Worm (Caenorhabditis elegans) whole organism, young adult: ENCODE measurements around the gene exl-1.
A peak's percentile ranks its signal among the peaks of the same experiment; 100 is the strongest.

Experiments
- B0336.3 ChIP-seq: fragments of 200-800 bp; sonication (Bioruptor generic); IDR thresholded peaks from 2 replicates; pipeline ENCODE4 v1.3.6; 2022; ENCODE audit warnings: missing genetic modification characterization, missing compliant biosample characterization
- D2030.7 ChIP-seq: fragments of 200-800 bp; sonication (Bioruptor generic); IDR thresholded peaks from 2 replicates; pipeline ENCODE4 v1.3.6; 2022; ENCODE audit warnings: missing genetic modification reagents, missing genetic modification characterization, missing compliant biosample characterization
- F10E7.11 ChIP-seq: sonication (generic microtip); optimal IDR thresholded peaks from 2 replicates; lab custom pipeline; 2017; ENCODE audit warnings: mild to moderate bottlenecking, missing genetic modification characterization, moderate library complexity, missing compliant biosample characterization
- F23B12.7 ChIP-seq: sonication (generic microtip); optimal IDR thresholded peaks from 2 replicates; lab custom pipeline; 2017; ENCODE audit warnings: missing genetic modification characterization, mild to moderate bottlenecking, missing compliant biosample characterization, antibody characterized with exemption, moderate library complexity; ENCODE audit not compliant: insufficient read depth
- F33H1.4 ChIP-seq: fragments of 200-800 bp; sonication (Bioruptor generic); IDR thresholded peaks from 2 replicates; pipeline ENCODE4 v1.3.6; 2022; ENCODE audit warnings: missing genetic modification reagents, missing genetic modification characterization, missing compliant biosample characterization
- F39B2.1 ChIP-seq: fragments of 200-800 bp; sonication (Bioruptor generic); IDR thresholded peaks from 2 replicates; pipeline ENCODE4 v1.3.6; 2022; ENCODE audit warnings: missing genetic modification reagents, missing genetic modification characterization, missing compliant biosample characterization
- F49E8.2 ChIP-seq: sonication (generic microtip); optimal IDR thresholded peaks from 3 replicates; lab custom pipeline; 2017; ENCODE audit warnings: missing genetic modification characterization, mild to moderate bottlenecking, missing compliant biosample characterization, antibody characterized with exemption, moderate library complexity; ENCODE audit not compliant: insufficient read depth
- K12H6.12 ChIP-seq: fragments of 200-800 bp; sonication (Bioruptor generic); optimal IDR thresholded peaks from 2 replicates; lab custom pipeline; 2018; ENCODE audit warnings: mild to moderate bottlenecking, missing genetic modification characterization, missing compliant biosample characterization
- Y53G8AR.9 ChIP-seq: fragments of 200-800 bp; sonication (Bioruptor generic); conservative IDR thresholded peaks from 2 replicates; pipeline ENCODE4 v1.3.6; 2022; ENCODE audit warnings: missing genetic modification reagents, missing genetic modification characterization, missing compliant biosample characterization
- Y79H2A.3 ChIP-seq: fragments of 200-800 bp; sonication (Bioruptor generic); conservative IDR thresholded peaks from 2 replicates; pipeline ENCODE4 v1.3.6; 2022; ENCODE audit warnings: missing genetic modification reagents, missing genetic modification characterization, missing compliant biosample characterization
- ama-1 ChIP-seq, 3 experiments: fragments of 150-350 bp in 1 of 3; sonication (generic microtip) in 2 of 3; optimal IDR thresholded peaks; 2 replicates each; lab custom pipeline; 2014 to 2018; ENCODE audit warnings: missing biosample characterization in 2 of 3, missing genetic modification characterization in 2 of 3, missing genetic modification reagents in 2 of 3
- ceh-27 ChIP-seq: fragments of 200-800 bp; sonication (Bioruptor generic); optimal IDR thresholded peaks from 2 replicates; lab custom pipeline; 2018; ENCODE audit warnings: mild to moderate bottlenecking, missing genetic modification characterization, moderate library complexity, missing compliant biosample characterization
- ceh-40 ChIP-seq: fragments of 200-800 bp; sonication (Bioruptor generic); IDR thresholded peaks from 2 replicates; pipeline ENCODE4 v1.3.6; 2022; ENCODE audit warnings: missing genetic modification characterization, missing compliant biosample characterization
- efl-1 ChIP-seq: fragments of 150-350 bp; optimal IDR thresholded peaks from 2 replicates; lab custom pipeline; 2014; ENCODE audit warnings: missing biosample characterization, missing genetic modification reagents, missing genetic modification characterization
- ekl-4 ChIP-seq: fragments of 200-800 bp; sonication (Bioruptor generic); IDR thresholded peaks from 2 replicates; pipeline ENCODE4 v1.3.6; 2022; ENCODE audit warnings: missing genetic modification reagents, missing genetic modification characterization, missing compliant biosample characterization
- gei-17 ChIP-seq: fragments of 200-800 bp; sonication (Bioruptor generic); optimal IDR thresholded peaks from 2 replicates; lab custom pipeline; 2018; ENCODE audit warnings: mild to moderate bottlenecking, missing genetic modification characterization, missing compliant biosample characterization
- him-1 ChIP-seq: sonication (generic microtip); optimal IDR thresholded peaks from 2 replicates; lab custom pipeline; 2016; ENCODE audit warnings: missing genotype, missing genetic modification reagents, missing genetic modification characterization, missing compliant biosample characterization
- hmg-1.2 ChIP-seq: fragments of 200-800 bp; sonication (Bioruptor generic); IDR thresholded peaks from 2 replicates; pipeline ENCODE4 v1.3.6; 2022; ENCODE audit warnings: missing genetic modification reagents, missing genetic modification characterization, missing compliant biosample characterization
- hsf-1 ChIP-seq: fragments of 200-800 bp; sonication (Bioruptor generic); IDR thresholded peaks from 2 replicates; pipeline ENCODE4 v1.3.6; 2022; ENCODE audit warnings: missing genetic modification reagents, missing genetic modification characterization, missing compliant biosample characterization
- let-607 ChIP-seq, 2 experiments: fragments of 200-800 bp in 1 of 2; sonication (Bioruptor generic) in 1 of 2; sonication (generic microtip) in 1 of 2; optimal IDR thresholded peaks; 2 replicates each; lab custom pipeline; 2016 to 2018; ENCODE audit warnings: mild to moderate bottlenecking in 2 of 2, missing compliant biosample characterization in 2 of 2, missing genetic modification characterization in 2 of 2, moderate library complexity in 2 of 2, missing genotype in 1 of 2
- lin-35 ChIP-seq, 3 experiments: fragments of 150-350 bp in 2 of 3; sonication (generic microtip) in 1 of 3; optimal IDR thresholded peaks; 2 replicates each; lab custom pipeline; 2014 to 2018; ENCODE audit warnings: missing biosample characterization in 3 of 3, missing genetic modification characterization in 3 of 3, missing genetic modification reagents in 3 of 3
- lin-54 ChIP-seq: fragments of 200-800 bp; sonication (Bioruptor generic); optimal IDR thresholded peaks from 2 replicates; lab custom pipeline; 2018; ENCODE audit warnings: mild to moderate bottlenecking, missing genetic modification characterization, missing compliant biosample characterization
- lsl-1 ChIP-seq: fragments of 200-800 bp; sonication (Bioruptor generic); optimal IDR thresholded peaks from 2 replicates; lab custom pipeline; 2018; ENCODE audit warnings: mild to moderate bottlenecking, missing genetic modification characterization, moderate library complexity, missing compliant biosample characterization
- madf-6 ChIP-seq: fragments of 200-800 bp; sonication (Bioruptor generic); IDR thresholded peaks from 2 replicates; pipeline ENCODE4 v1.3.6; 2022; ENCODE audit warnings: missing genetic modification reagents, missing genetic modification characterization, missing compliant biosample characterization
- madf-8 ChIP-seq: fragments of 200-800 bp; sonication (Bioruptor generic); conservative IDR thresholded peaks from 2 replicates; pipeline ENCODE4 v1.3.6; 2022; ENCODE audit warnings: missing genetic modification reagents, missing genetic modification characterization, missing compliant biosample characterization
- mxl-1 ChIP-seq: sonication (generic microtip); optimal IDR thresholded peaks from 2 replicates; lab custom pipeline; 2016; ENCODE audit warnings: missing genetic modification characterization, missing compliant biosample characterization
- nfyb-1 ChIP-seq: fragments of 200-800 bp; sonication (Bioruptor generic); IDR thresholded peaks from 2 replicates; pipeline ENCODE4 v1.3.6; 2022; ENCODE audit warnings: missing genetic modification reagents, missing genetic modification characterization, missing compliant biosample characterization
- nhr-120 ChIP-seq: fragments of 200-800 bp; sonication (Bioruptor generic); IDR thresholded peaks from 2 replicates; pipeline ENCODE4 v1.3.6; 2022; ENCODE audit warnings: missing genetic modification characterization, missing compliant biosample characterization
- pbrm-1 ChIP-seq: fragments of 200-800 bp; sonication (Bioruptor generic); IDR thresholded peaks from 2 replicates; pipeline ENCODE4 v1.3.6; 2022; ENCODE audit warnings: missing genetic modification reagents, missing genetic modification characterization, missing compliant biosample characterization
- snpc-1.1 ChIP-seq: sonication (generic microtip); optimal IDR thresholded peaks from 2 replicates; lab custom pipeline; 2017; ENCODE audit warnings: missing genetic modification characterization, mild to moderate bottlenecking, missing compliant biosample characterization, antibody characterized with exemption, moderate library complexity, missing genotype, missing genetic modification reagents; ENCODE audit not compliant: insufficient read depth
- tbp1 ChIP-seq: fragments of 200-800 bp; sonication (Bioruptor generic); optimal IDR thresholded peaks from 2 replicates; lab custom pipeline; 2018; ENCODE audit warnings: mild to moderate bottlenecking, missing genetic modification characterization, missing compliant biosample characterization
- zfh-2 ChIP-seq: fragments of 200-800 bp; sonication (Bioruptor generic); conservative IDR thresholded peaks from 2 replicates; pipeline ENCODE4 v1.3.6; 2022; ENCODE audit warnings: missing genetic modification reagents, missing genetic modification characterization, missing compliant biosample characterization
- ztf-18 ChIP-seq: sonication (generic microtip); optimal IDR thresholded peaks from 2 replicates; lab custom pipeline; 2016; ENCODE audit warnings: missing genotype, mild to moderate bottlenecking, missing genetic modification characterization, missing compliant biosample characterization
- ztf-25 ChIP-seq: fragments of 200-800 bp; sonication (Bioruptor generic); IDR thresholded peaks from 2 replicates; pipeline ENCODE4 v1.3.6; 2022; ENCODE audit warnings: missing genetic modification reagents, missing genetic modification characterization, missing compliant biosample characterization
- ztf-26 ChIP-seq: sonication (generic microtip); optimal IDR thresholded peaks from 2 replicates; lab custom pipeline; 2017; ENCODE audit warnings: missing genetic modification characterization, missing compliant biosample characterization
- ztf-28 ChIP-seq: fragments of 200-800 bp; sonication (Bioruptor generic); IDR thresholded peaks from 2 replicates; pipeline ENCODE4 v1.3.6; 2022; ENCODE audit warnings: missing genetic modification reagents, missing genetic modification characterization, missing compliant biosample characterization

exl-1 gene

ce11 chrII:14407332-14408270 is 5.7 kb downstream of the exl-1 start:
- TF ChIP-seq lin-54 (peak; percentile 45), F49E8.2 (no peak), efl-1 (GFP tag; lab: Kevin White, UChicago) (peak; percentile 61), madf-8 (peak; percentile 42), F33H1.4 (GFP tag; lab: Robert Waterston, UW) (0 out of 2 replicates have a peak, but pooled peaks have one; percentile 28), lsl-1 (GFP tag; lab: Kevin White, UChicago) (peak; percentile 75), ztf-18 (no peak), ama-1 (optimal IDR thresholded peaks at IDR 0.05; lab: Kevin White, UChicago) (peak; percentile 92), ama-1 (GFP tag; optimal IDR thresholded peaks at IDR 0.05; lab: Kevin White, UChicago) (no peak), ztf-26 (tag; lab: Kevin White, UChicago) (peak; percentile 68), him-1 (tag; lab: Kevin White, UChicago) (peak; percentile 3), gei-17 (GFP tag; lab: Kevin White, UChicago) (no peak), madf-6 (GFP tag; lab: Robert Waterston, UW) (peak; percentile 50; the same call in 1 of the 2 replicates), tbp1 (GFP tag; lab: Kevin White, UChicago) (peak; percentile 1), nhr-120 (GFP tag; lab: Robert Waterston, UW) (no peak), F39B2.1 (no peak)

ce11 chrII:14406117-14406935 is 6.9 kb downstream of the exl-1 start:
- peak; percentile 40 for TF ChIP-seq ama-1 (optimal IDR thresholded peaks at IDR 0.05; lab: Kevin White, UChicago)
- TF ChIP-seq ama-1 (GFP tag; optimal IDR thresholded peaks at IDR 0.05; lab: Kevin White, UChicago): no peak
- peak; percentile 75 for TF ChIP-seq zfh-2 (GFP tag; lab: Robert Waterston, UW)
- no peak for TF ChIP-seq Y79H2A.3 (GFP tag; lab: Robert Waterston, UW)
- TF ChIP-seq F10E7.11 (tag; lab: Kevin White, UChicago): peak; percentile 24
- TF ChIP-seq lin-35 (GFP tag; optimal IDR thresholded peaks at IDR 0.05; lab: Kevin White, UChicago): no peak

- TF ChIP-seq mxl-1: no peak
- TF ChIP-seq ama-1 (optimal IDR thresholded peaks at IDR 0.05; lab: Kevin White, UChicago): peak; percentile 90
- TF ChIP-seq ama-1 (GFP tag; optimal IDR thresholded peaks at IDR 0.05; lab: Kevin White, UChicago): no peak
Observed at ce11 chrII:14405489-14406059, 7.7 kb downstream of the exl-1 start.

- TF ChIP-seq hsf-1 (peak; percentile 95), ekl-4 (GFP tag; lab: Robert Waterston, UW) (0 out of 2 replicates have a peak, but pooled peaks have one; percentile 45), B0336.3 (GFP tag; lab: Robert Waterston, UW) (0 out of 2 replicates have a peak, but pooled peaks have one; percentile 25), D2030.7 (GFP tag; lab: Robert Waterston, UW) (0 out of 2 replicates have a peak, but pooled peaks have one; percentile 20), F23B12.7 (tag; lab: Kevin White, UChicago) (peak; percentile 6), K12H6.12 (tag; lab: Kevin White, UChicago) (peak; percentile 39), Y53G8AR.9 (0 out of 2 replicates have a peak, but pooled peaks have one; percentile 31), pbrm-1 (GFP tag; lab: Robert Waterston, UW) (0 out of 2 replicates have a peak, but pooled peaks have one; percentile 66), ceh-40 (GFP tag; lab: Robert Waterston, UW) (no peak), ztf-26 (tag; lab: Kevin White, UChicago) (peak; percentile 62), ztf-25 (GFP tag; lab: Robert Waterston, UW) (no peak), hmg-1.2 (GFP tag; lab: Robert Waterston, UW) (peak; percentile 82), ceh-27 (peak; percentile 19), let-607 (tag; optimal IDR thresholded peaks at IDR 0.05; lab: Kevin White, UChicago) (peak in 1 of 2 experiments; percentile 2), nfyb-1 (GFP tag; lab: Robert Waterston, UW) (0 out of 2 replicates have a peak, but pooled peaks have one; percentile 22), snpc-1.1 (tag; lab: Kevin White, UChicago) (no peak), ztf-28 (GFP tag; lab: Robert Waterston, UW) (0 out of 2 replicates have a peak, but pooled peaks have one; percentile 22)
Observed at ce11 chrII:14404741-14405488, 8.4 kb downstream of the exl-1 start.
